Fruit fly (Drosophila melanogaster) whole organism, embryonic: ENCODE measurements around the gene Cdc50.
A peak's percentile ranks its signal among the peaks of the same experiment; 100 is the strongest.

Experiments used
- Awh ChIP-seq: fragments of 200-800 bp; sonication (Bioruptor generic); IDR thresholded peaks from 2 replicates; pipeline ENCODE4, ENCODE4 v1.3.6; 2022; ENCODE audit warnings: missing biosample characterization, missing genetic modification characterization
- C15 ChIP-seq: fragments of 200-800 bp; sonication (Bioruptor generic); IDR thresholded peaks from 3 replicates; pipeline ENCODE4 v1.3.6; 2022; ENCODE audit warnings: missing biosample characterization, missing genetic modification characterization
- CG10654 ChIP-seq: fragments of 200-800 bp; sonication (Bioruptor generic); optimal IDR thresholded peaks from 2 replicates; lab custom pipeline; 2016; ENCODE audit warnings: missing biosample characterization, missing genetic modification characterization
- CG11696 ChIP-seq: fragments of 200-800 bp; sonication (Bioruptor generic); IDR thresholded peaks from 2 replicates; pipeline ENCODE4 v1.3.6; 2022; ENCODE audit warnings: missing biosample characterization, missing genetic modification characterization
- CG11723 ChIP-seq: fragments of 200-800 bp; sonication (Bioruptor generic); optimal IDR thresholded peaks from 2 replicates; lab custom pipeline; 2017; ENCODE audit warnings: missing biosample characterization, mild to moderate bottlenecking, missing genetic modification characterization
- CG12769 ChIP-seq: fragments of 200-800 bp; sonication (Bioruptor generic); optimal IDR thresholded peaks from 2 replicates; lab custom pipeline; 2019; ENCODE audit warnings: missing biosample characterization, mild to moderate bottlenecking, missing genetic modification characterization, moderate library complexity
- CG18764 ChIP-seq: fragments of 200-800 bp; sonication (Bioruptor generic); optimal IDR thresholded peaks from 3 replicates; lab custom pipeline; 2016; ENCODE audit warnings: missing biosample characterization, missing genetic modification characterization
- CG3407 ChIP-seq: fragments of 200-800 bp; sonication (Bioruptor generic); optimal IDR thresholded peaks from 2 replicates; lab custom pipeline; 2018; ENCODE audit warnings: missing biosample characterization, mild to moderate bottlenecking, missing genetic modification characterization
- CG3847 ChIP-seq: fragments of 200-800 bp; sonication (Bioruptor generic); IDR thresholded peaks from 2 replicates; pipeline ENCODE4 v1.3.6; 2022; ENCODE audit warnings: missing biosample characterization, missing genetic modification characterization
- CG4854 ChIP-seq: fragments of 200-800 bp; sonication (Bioruptor generic); optimal IDR thresholded peaks from 2 replicates; lab custom pipeline; 2016; ENCODE audit warnings: missing biosample characterization, missing genetic modification characterization, inconsistent platforms
- CG7786 ChIP-seq: fragments of 200-800 bp; sonication (Bioruptor generic); optimal IDR thresholded peaks from 2 replicates; lab custom pipeline; 2016; ENCODE audit warnings: missing biosample characterization, missing genetic modification characterization
- CG8290 ChIP-seq, 3 experiments: fragments of 200-800 bp; sonication (Bioruptor generic); optimal IDR thresholded peaks; 2 replicates each; lab custom pipeline; 2016 to 2019; ENCODE audit warnings: missing biosample characterization in 3 of 3, missing genetic modification characterization in 3 of 3, mild to moderate bottlenecking in 2 of 3, moderate library complexity in 1 of 3
- Dad ChIP-seq: fragments of 200-800 bp; sonication (Bioruptor generic); optimal IDR thresholded peaks from 3 replicates; lab custom pipeline; 2016; ENCODE audit warnings: missing biosample characterization, missing genetic modification characterization
- Deaf1 ChIP-seq: fragments of 200-800 bp; optimal IDR thresholded peaks from 3 replicates; lab custom pipeline; 2019; ENCODE audit warnings: missing biosample characterization, mild to moderate bottlenecking, missing genetic modification characterization, moderate library complexity
- E2f1 ChIP-seq: fragments of 200-800 bp; sonication (Bioruptor generic); IDR thresholded peaks from 2 replicates; pipeline ENCODE4 v1.3.6; 2022; ENCODE audit warnings: missing biosample characterization, missing genetic modification characterization
- ERR ChIP-seq: fragments of 200-800 bp; sonication (Bioruptor generic); optimal IDR thresholded peaks from 2 replicates; lab custom pipeline; 2016; ENCODE audit warnings: missing biosample characterization, missing genetic modification characterization
- Hmx ChIP-seq: fragments of 200-800 bp; sonication (Bioruptor generic); optimal IDR thresholded peaks from 2 replicates; lab custom pipeline; 2016; ENCODE audit warnings: missing biosample characterization, missing genetic modification characterization
- Jarid2 ChIP-seq: fragments of 200-800 bp; sonication (Bioruptor generic); optimal IDR thresholded peaks from 3 replicates; lab custom pipeline; 2017; ENCODE audit warnings: mild to moderate bottlenecking, missing biosample characterization, missing genetic modification reagents, missing genetic modification characterization
- Mrtf ChIP-seq: fragments of 200-800 bp; sonication (Bioruptor generic); IDR thresholded peaks from 3 replicates; pipeline ENCODE4 v1.3.6; 2022; ENCODE audit warnings: missing biosample characterization, missing genetic modification characterization
- Scr ChIP-seq: fragments of 200-800 bp; sonication (Bioruptor generic); IDR thresholded peaks from 2 replicates; pipeline ENCODE4 v1.3.6; 2022; ENCODE audit warnings: missing biosample characterization, missing genetic modification characterization; ENCODE audit not compliant: partially characterized antibody
- Sin3A ChIP-seq: fragments of >200 bp; optimal IDR thresholded peaks from 2 replicates; lab custom pipeline; 2018
- Stat92E ChIP-seq, 3 experiments: fragments of >200 bp in 2 of 3; fragments of 200-800 bp in 1 of 3; sonication (Bioruptor generic) in 1 of 3; optimal IDR thresholded peaks; 2 replicates each; lab custom pipeline; 2017 to 2019; ENCODE audit warnings: missing biosample characterization in 3 of 3, missing genetic modification characterization in 3 of 3, mild to moderate bottlenecking in 1 of 3, moderate library complexity in 1 of 3
- Tbp ChIP-seq: fragments of >200 bp; optimal IDR thresholded peaks from 2 replicates; lab custom pipeline; 2018; ENCODE audit warnings: missing biosample characterization, missing genetic modification characterization
- cg ChIP-seq: fragments of 200-800 bp; sonication (Bioruptor generic); optimal IDR thresholded peaks from 3 replicates; lab custom pipeline; 2019; ENCODE audit warnings: missing biosample characterization, mild to moderate bottlenecking, missing genetic modification characterization, moderate library complexity
- chif ChIP-seq, 2 experiments: fragments of 200-800 bp; sonication (Bioruptor generic); optimal IDR thresholded peaks; 3 replicates each; lab custom pipeline; 2016; ENCODE audit warnings: missing biosample characterization in 2 of 2, missing genetic modification characterization in 2 of 2
- crp ChIP-seq, 2 experiments: fragments of 200-800 bp; sonication (Bioruptor generic); optimal IDR thresholded peaks; 2 replicates in 1 of 2; 3 replicates in 1 of 2; lab custom pipeline; 2017; ENCODE audit warnings: missing biosample characterization in 2 of 2, missing genetic modification characterization in 2 of 2, mild to moderate bottlenecking in 1 of 2, moderate library complexity in 1 of 2
- dm ChIP-seq: fragments of 200-800 bp; sonication (Bioruptor generic); optimal IDR thresholded peaks from 3 replicates; lab custom pipeline; 2016; ENCODE audit warnings: missing biosample characterization, missing genetic modification characterization
- fd102C ChIP-seq: fragments of 200-800 bp; sonication (Bioruptor generic); optimal IDR thresholded peaks from 2 replicates; lab custom pipeline; 2018; ENCODE audit warnings: missing biosample characterization, mild to moderate bottlenecking, missing genetic modification characterization, moderate library complexity
- fd96Cb ChIP-seq: fragments of 200-800 bp; sonication (Bioruptor generic); optimal IDR thresholded peaks from 2 replicates; lab custom pipeline; 2018; ENCODE audit warnings: missing biosample characterization, mild to moderate bottlenecking, missing genetic modification characterization, moderate library complexity
- gce ChIP-seq: fragments of 200-800 bp; sonication (Bioruptor generic); IDR thresholded peaks from 3 replicates; pipeline ENCODE4 v1.3.6; 2022; ENCODE audit warnings: missing biosample characterization, missing genetic modification characterization
- gcm ChIP-seq: fragments of 200-800 bp; sonication (Bioruptor generic); optimal IDR thresholded peaks from 2 replicates; lab custom pipeline; 2019; ENCODE audit warnings: missing biosample characterization, mild to moderate bottlenecking, missing genetic modification characterization, moderate library complexity
- gfzf ChIP-seq: fragments of 200-800 bp; sonication (Bioruptor generic); optimal IDR thresholded peaks from 2 replicates; lab custom pipeline; 2016; ENCODE audit warnings: missing biosample characterization, mild to moderate bottlenecking, missing genetic modification characterization, moderate library complexity
- grn ChIP-seq: fragments of 200-800 bp; sonication (Bioruptor generic); optimal IDR thresholded peaks from 3 replicates; lab custom pipeline; 2017; ENCODE audit warnings: missing biosample characterization, missing genetic modification characterization
- hb ChIP-seq: fragments of 200-800 bp; sonication (Bioruptor generic); IDR thresholded peaks from 3 replicates; pipeline ENCODE4 v1.3.6; 2022; ENCODE audit warnings: missing biosample characterization, missing genetic modification characterization; ENCODE audit not compliant: partially characterized antibody
- ind ChIP-seq: fragments of 200-800 bp; sonication (Bioruptor generic); optimal IDR thresholded peaks from 3 replicates; lab custom pipeline; 2016; ENCODE audit warnings: missing biosample characterization, missing genetic modification characterization
- jigr1 ChIP-seq: fragments of 200-800 bp; sonication (Bioruptor generic); IDR thresholded peaks from 3 replicates; pipeline ENCODE4 v1.3.6; 2022; ENCODE audit warnings: missing biosample characterization, missing genetic modification characterization
- prd ChIP-seq, 3 experiments: fragments of >200 bp in 2 of 3; fragments of 200-800 bp in 1 of 3; sonication (Bioruptor generic) in 1 of 3; optimal IDR thresholded peaks in 2 of 3; IDR thresholded peaks in 1 of 3; 2 replicates in 2 of 3; 3 replicates in 1 of 3; pipeline versions ENCODE4 v1.3.6 to Lab custom; 2017 to 2022; ENCODE audit warnings: missing biosample characterization in 1 of 3, missing genetic modification characterization in 1 of 3
- ranshi ChIP-seq: fragments of 200-800 bp; sonication (Bioruptor generic); IDR thresholded peaks from 2 replicates; pipeline ENCODE4 v1.3.6; 2022; ENCODE audit warnings: missing biosample characterization, missing genetic modification characterization
- rib ChIP-seq: fragments of 200-800 bp; sonication (Bioruptor generic); IDR thresholded peaks from 2 replicates; pipeline ENCODE4 v1.3.6; 2022; ENCODE audit warnings: missing biosample characterization, missing genetic modification characterization
- sc ChIP-seq, 3 experiments: fragments of >200 bp in 2 of 3; fragments of 200-800 bp in 1 of 3; sonication (Bioruptor generic) in 1 of 3; optimal IDR thresholded peaks; 2 replicates in 2 of 3; 3 replicates in 1 of 3; lab custom pipeline; 2017; ENCODE audit warnings: mild to moderate bottlenecking in 1 of 3, missing biosample characterization in 1 of 3, missing genetic modification characterization in 1 of 3, missing genetic modification reagents in 1 of 3
- slp2 ChIP-seq: fragments of 200-800 bp; sonication (Bioruptor generic); optimal IDR thresholded peaks from 2 replicates; lab custom pipeline; 2016; ENCODE audit warnings: missing biosample characterization, missing genetic modification characterization
- sqz ChIP-seq: fragments of 200-800 bp; sonication (Bioruptor generic); optimal IDR thresholded peaks from 3 replicates; lab custom pipeline; 2018; ENCODE audit warnings: missing biosample characterization, mild to moderate bottlenecking, missing genetic modification characterization
- ssp ChIP-seq: fragments of 200-800 bp; sonication (Bioruptor generic); IDR thresholded peaks from 2 replicates; pipeline ENCODE4 v1.3.6; 2022; ENCODE audit warnings: missing biosample characterization, missing genetic modification characterization
- tio ChIP-seq: fragments of 200-800 bp; sonication (Bioruptor generic); optimal IDR thresholded peaks from 2 replicates; lab custom pipeline; 2017; ENCODE audit warnings: missing biosample characterization, missing genetic modification characterization, inconsistent platforms
- tll ChIP-seq, 2 experiments: fragments of 200-800 bp in 1 of 2; fragments of >200 bp in 1 of 2; sonication (Bioruptor generic) in 1 of 2; optimal IDR thresholded peaks; 2 replicates each; lab custom pipeline; 2017 to 2019; ENCODE audit warnings: missing biosample characterization in 2 of 2, missing genetic modification characterization in 2 of 2, mild to moderate bottlenecking in 1 of 2, moderate library complexity in 1 of 2
- vvl ChIP-seq: fragments of 200-800 bp; sonication (Bioruptor generic); IDR thresholded peaks from 2 replicates; pipeline ENCODE4 v1.3.6; 2022; ENCODE audit warnings: missing biosample characterization, missing genetic modification characterization
- wdn ChIP-seq: fragments of 200-800 bp; sonication (Bioruptor generic); IDR thresholded peaks from 2 replicates; pipeline ENCODE4 v1.3.6; 2022; ENCODE audit warnings: missing biosample characterization, missing genetic modification characterization
- zf30C ChIP-seq: fragments of 200-800 bp; sonication (Bioruptor generic); optimal IDR thresholded peaks from 3 replicates; lab custom pipeline; 2018; ENCODE audit warnings: missing biosample characterization, mild to moderate bottlenecking, missing genetic modification characterization

Cdc50 gene

DNA sequence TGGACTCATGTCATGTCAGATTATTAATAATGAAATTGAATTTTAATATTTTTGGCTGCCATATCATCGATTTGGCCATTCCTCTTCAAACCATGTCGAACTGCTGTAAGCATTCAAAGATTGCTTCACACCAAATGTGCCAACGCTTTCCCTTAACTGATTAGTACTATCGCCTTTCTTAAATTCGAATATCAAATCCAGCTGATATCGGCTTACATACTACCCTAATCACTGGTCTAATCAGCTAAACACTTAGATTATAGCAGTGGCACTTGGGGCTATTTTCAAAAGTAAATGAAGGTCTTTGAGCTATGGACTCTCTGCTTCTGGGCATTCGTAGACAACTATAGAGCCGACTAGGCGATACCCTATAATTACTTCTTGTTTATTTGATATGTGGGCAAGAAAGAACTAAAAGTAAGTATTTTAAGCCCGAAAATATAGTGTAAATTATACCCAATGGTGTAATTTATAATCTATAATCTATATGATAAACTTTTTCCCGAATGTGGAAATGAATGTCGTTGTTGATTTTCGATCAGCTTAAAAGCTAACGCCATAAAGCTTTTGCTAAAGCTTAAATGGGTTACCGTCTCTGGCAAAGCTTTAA lies 37.2 kb downstream of the Cdc50 start (continued):
- TF ChIP-seq Awh (GFP tag; lab: Robert Waterston, UW), result peak; percentile 52
- TF ChIP-seq ssp (GFP tag; lab: Robert Waterston, UW), result peak; percentile 53; the same call in 1 of the 2 replicates
- TF ChIP-seq fd102C (GFP tag; lab: Kevin White, UChicago), result no peak
- TF ChIP-seq Tbp (GFP tag; lab: Kevin White, UChicago), result no peak
- peak; percentile 31 for TF ChIP-seq CG7786 (GFP tag; lab: Kevin White, UChicago)
- TF ChIP-seq zf30C (GFP tag; lab: Kevin White, UChicago), result no peak
- no peak for TF ChIP-seq prd (optimal IDR thresholded peaks at IDR 0.05; lab: Kevin White, UChicago)
- TF ChIP-seq prd (GFP tag; IDR thresholded peaks at IDR 0.05; lab: Robert Waterston, UW), result peak; percentile 80
- TF ChIP-seq CG11723 (GFP tag; lab: Kevin White, UChicago), result peak; percentile 6
- peak; percentile 77 for TF ChIP-seq E2f1 (GFP tag; lab: Robert Waterston, UW)
- TF ChIP-seq jigr1 (GFP tag; lab: Robert Waterston, UW), result no peak
- TF ChIP-seq CG3407 (GFP tag; lab: Kevin White, UChicago), result peak; percentile 38
- TF ChIP-seq ERR (GFP tag; lab: Kevin White, UChicago), result peak; percentile 26
- TF ChIP-seq Jarid2 (GFP tag; lab: Kevin White, UChicago), result peak; percentile 20
- peak; percentile 59; the same call in 1 of the 3 replicates for TF ChIP-seq Mrtf (GFP tag; lab: Robert Waterston, UW)
- no peak for TF ChIP-seq Scr (GFP tag; lab: Robert Waterston, UW)
- peak; percentile 71; the same call in 1 of the 2 replicates for TF ChIP-seq rib (GFP tag; lab: Robert Waterston, UW)
- TF ChIP-seq slp2 (GFP tag; lab: Kevin White, UChicago), result peak; percentile 23
- no peak for TF ChIP-seq cg (GFP tag; lab: Kevin White, UChicago)
- peak; percentile 63 for TF ChIP-seq wdn
- TF ChIP-seq gce, result peak; percentile 46; the same call in 1 of the 3 replicates
- TF ChIP-seq sqz (GFP tag; lab: Kevin White, UChicago), result no peak
- no peak for TF ChIP-seq Hmx (GFP tag; lab: Kevin White, UChicago)
- no peak for TF ChIP-seq tio (GFP tag; lab: Kevin White, UChicago)
- TF ChIP-seq CG4854, result no peak
- 0 out of 2 replicates have a peak, but pooled peaks have one; percentile 33 for TF ChIP-seq CG11696 (GFP tag; lab: Robert Waterston, UW)
- TF ChIP-seq grn (GFP tag; lab: Kevin White, UChicago), result peak; percentile 94
- no peak for TF ChIP-seq hb (GFP tag; lab: Robert Waterston, UW)
- TF ChIP-seq sc (optimal IDR thresholded peaks at IDR 0.05; lab: Kevin White, UChicago), result no peak
- no peak for TF ChIP-seq sc (GFP tag; optimal IDR thresholded peaks at IDR 0.05; lab: Kevin White, UChicago)
- TF ChIP-seq dm, result peak; percentile 9
- TF ChIP-seq CG18764 (GFP tag; lab: Kevin White, UChicago), result no peak
- TF ChIP-seq gcm (GFP tag; lab: Kevin White, UChicago), result no peak
- no peak for TF ChIP-seq Sin3A (lab: Kevin White, UChicago)
- peak; percentile 58 for TF ChIP-seq Deaf1 (tag; lab: Kevin White, UChicago)
- TF ChIP-seq CG12769 (tag; lab: Kevin White, UChicago), result no peak
- no peak for TF ChIP-seq tll (GFP tag; optimal IDR thresholded peaks at IDR 0.05; lab: Kevin White, UChicago)
- peak; percentile 92 for TF ChIP-seq vvl (GFP tag; lab: Robert Waterston, UW)
- TF ChIP-seq Dad (GFP tag; lab: Kevin White, UChicago), result peak; percentile 43
- no peak for TF ChIP-seq Stat92E (GFP tag; optimal IDR thresholded peaks at IDR 0.05; lab: Kevin White, UChicago)
- peak; percentile 87 for TF ChIP-seq ranshi (GFP tag; lab: Robert Waterston, UW)
- 0 out of 3 replicates have a peak, but pooled peaks have one; percentile 29 for TF ChIP-seq C15
- peak; percentile 60 for TF ChIP-seq CG10654 (GFP tag; lab: Kevin White, UChicago)
- TF ChIP-seq chif (GFP tag; optimal IDR thresholded peaks at IDR 0.05; lab: Kevin White, UChicago), result peak; percentile 32
- no peak for TF ChIP-seq gfzf
- peak; percentile 20 for TF ChIP-seq CG8290 (GFP tag; optimal IDR thresholded peaks at IDR 0.05; lab: Kevin White, UChicago)
- no peak for TF ChIP-seq CG8290 (tag; optimal IDR thresholded peaks at IDR 0.05; lab: Kevin White, UChicago)
- peak; percentile 68 for TF ChIP-seq fd96Cb
- peak in 1 of 2 experiments; percentile 23 for TF ChIP-seq crp (GFP tag; optimal IDR thresholded peaks at IDR 0.05; lab: Kevin White, UChicago)
- TF ChIP-seq ind (GFP tag; lab: Kevin White, UChicago), result peak; percentile 78
- peak; percentile 62 for TF ChIP-seq CG3847
